Fruit fly (Drosophila melanogaster): ENCODE data around the gene squ.

squ gene

dm6 chr2L:16643961-16644360 lies 35.9 kb upstream of the squ start (continued):
- TF ChIP-seq CG6813 (GFP tag; optimal IDR thresholded peaks at IDR 0.05), result peak; percentile 60
- peak; percentile 70 for TF ChIP-seq ind (GFP tag; optimal IDR thresholded peaks at IDR 0.05)
- no peak for TF ChIP-seq p53 (GFP tag; optimal IDR thresholded peaks at IDR 0.05)
- no peak for TF ChIP-seq rib (GFP tag; IDR thresholded peaks at IDR 0.05)
- peak; percentile 78 for TF ChIP-seq CG17359 (tag; optimal IDR thresholded peaks at IDR 0.05)
- TF ChIP-seq zen (tag; optimal IDR thresholded peaks at IDR 0.05), result peak; percentile 56
- no peak for TF ChIP-seq maf-S (GFP tag; optimal IDR thresholded peaks at IDR 0.05)
- peak; percentile 56 for TF ChIP-seq oc (tag; optimal IDR thresholded peaks at IDR 0.05)
- TF ChIP-seq wdn (GFP tag; IDR thresholded peaks at IDR 0.05), result 0 out of 2 replicates have a peak, but pooled peaks have one; percentile 9
- no peak for TF ChIP-seq CG12299 (tag; optimal IDR thresholded peaks at IDR 0.05)
- no peak for TF ChIP-seq tna (GFP tag; IDR thresholded peaks at IDR 0.05; ENCODE audit: partially characterized antibody)
- peak; percentile 68 for TF ChIP-seq Fer3 (tag; optimal IDR thresholded peaks at IDR 0.05)
- TF ChIP-seq Sry-δ (GFP tag; optimal IDR thresholded peaks at IDR 0.05), result peak; percentile 5
- TF ChIP-seq Dbx (GFP tag; IDR thresholded peaks at IDR 0.05), result 0 out of 3 replicates have a peak, but pooled peaks have one; percentile 37
- TF ChIP-seq Hmr (GFP tag; optimal IDR thresholded peaks at IDR 0.05), result peak; percentile 77
- peak; percentile 10 for TF ChIP-seq chn (GFP tag; optimal IDR thresholded peaks at IDR 0.05)
- TF ChIP-seq CG15696 (tag; optimal IDR thresholded peaks at IDR 0.05), result peak; percentile 49
- peak; percentile 66 for TF ChIP-seq Hsf (GFP tag; optimal IDR thresholded peaks at IDR 0.05)
- no peak for TF ChIP-seq kni (GFP tag; optimal IDR thresholded peaks at IDR 0.05)
- TF ChIP-seq CG3163 (GFP tag; optimal IDR thresholded peaks at IDR 0.05), result no peak
- peak; percentile 71 for TF ChIP-seq CG12071 (GFP tag; optimal IDR thresholded peaks at IDR 0.05)
- TF ChIP-seq seq (GFP tag; IDR thresholded peaks at IDR 0.05), result peak; percentile 36; the same call in 1 of the 2 replicates
- peak; percentile 21 for TF ChIP-seq B-H2 (GFP tag; optimal IDR thresholded peaks at IDR 0.05)
- no peak for TF ChIP-seq luna (GFP tag; optimal IDR thresholded peaks at IDR 0.05)
- TF ChIP-seq lbe (GFP tag; optimal IDR thresholded peaks at IDR 0.05), result no peak
- peak; percentile 67 for TF ChIP-seq CG14014 (GFP tag; IDR thresholded peaks at IDR 0.05)
- TF ChIP-seq pros (GFP tag; optimal IDR thresholded peaks at IDR 0.05), result no peak
- TF ChIP-seq CG17328 (GFP tag; IDR thresholded peaks at IDR 0.05), result peak; percentile 37; the same call in 1 of the 2 replicates
- no peak for TF ChIP-seq her (GFP tag; optimal IDR thresholded peaks at IDR 0.05)
- TF ChIP-seq Eip74EF (GFP tag; optimal IDR thresholded peaks at IDR 0.05), result peak in 1 of 2 experiments; percentile 28
- TF ChIP-seq CG14441 (GFP tag; IDR thresholded peaks at IDR 0.05), result peak; percentile 60; the same call in 1 of the 2 replicates
- TF ChIP-seq CG7963 (GFP tag; IDR thresholded peaks at IDR 0.05; ENCODE audit: partially characterized antibody), result no peak
- TF ChIP-seq Abd-B (GFP tag; optimal IDR thresholded peaks at IDR 0.05), result peak; percentile 48
- peak; percentile 53 for TF ChIP-seq Ada2b (GFP tag; IDR thresholded peaks at IDR 0.05)
- TF ChIP-seq dysf (GFP tag; IDR thresholded peaks at IDR 0.05), result peak; percentile 72
- no peak for TF ChIP-seq prd (optimal IDR thresholded peaks at IDR 0.05)
- TF ChIP-seq prd (GFP tag; IDR thresholded peaks at IDR 0.05), result peak; percentile 81
- TF ChIP-seq hbn (GFP tag; IDR thresholded peaks at IDR 0.05; ENCODE audit: partially characterized antibody), result no peak
- peak; percentile 42 for TF ChIP-seq CHES-1-like (GFP tag; optimal IDR thresholded peaks at IDR 0.05)
- TF ChIP-seq Asciz (GFP tag; optimal IDR thresholded peaks at IDR 0.05), result peak; percentile 75
- TF ChIP-seq CG32532 (GFP tag; IDR thresholded peaks at IDR 0.05), result peak; percentile 68; the same call in 1 of the 2 replicates
- TF ChIP-seq CG10267 (tag; optimal IDR thresholded peaks at IDR 0.05), result peak; percentile 56
- no peak for TF ChIP-seq Optix (GFP tag; IDR thresholded peaks at IDR 0.05)
- TF ChIP-seq CG2129 (GFP tag; IDR thresholded peaks at IDR 0.05; ENCODE audit: partially characterized antibody), result no peak
- TF ChIP-seq zfh2 (GFP tag; optimal IDR thresholded peaks at IDR 0.05), result peak; percentile 37
- peak in 1 of 2 experiments; percentile 74 for TF ChIP-seq Hr51 (GFP tag; optimal IDR thresholded peaks at IDR 0.05)
- TF ChIP-seq CG4328 (GFP tag; optimal IDR thresholded peaks at IDR 0.05), result no peak
- peak; percentile 6 for TF ChIP-seq btn (GFP tag; optimal IDR thresholded peaks at IDR 0.05)
- no peak for TF ChIP-seq CG1832 (GFP tag; optimal IDR thresholded peaks at IDR 0.05)
- TF ChIP-seq TFAM (GFP tag; optimal IDR thresholded peaks at IDR 0.05), result no peak

Measured in whole organism, embryonic.